Fruit fly (Drosophila melanogaster): ENCODE measurements around the gene CG33160.

Gene CG33160

dm6 chr3L:3204348-3204747 is 1.8 kb downstream of the CG33160 start, which contains the start of gene CG33159:
TSS of gene CG33159 (minus strand) at chr3L:3204448.
- TF ChIP-seq Hr96 (GFP tag; optimal IDR thresholded peaks at IDR 0.05) = no peak
- TF ChIP-seq bab1 (GFP tag; optimal IDR thresholded peaks at IDR 0.05) = no peak
- no peak for TF ChIP-seq Mnt (GFP tag; optimal IDR thresholded peaks at IDR 0.05)
- TF ChIP-seq tj (GFP tag; optimal IDR thresholded peaks at IDR 0.05) = no peak
- TF ChIP-seq CG14711 (tag; optimal IDR thresholded peaks at IDR 0.05) = no peak
- TF ChIP-seq toe (GFP tag; optimal IDR thresholded peaks at IDR 0.05) = no peak
- TF ChIP-seq Crg-1 (GFP tag; optimal IDR thresholded peaks at IDR 0.05) = no peak

dm6 chr3L:3203062-3203461 is 3.1 kb downstream of the CG33160 start, which contains the start of gene CG32271:
TSS of gene CG32271 (minus strand) at chr3L:3203162.
- no peak for TF ChIP-seq toe (GFP tag; optimal IDR thresholded peaks at IDR 0.05)
- TF ChIP-seq Clk (GFP tag; optimal IDR thresholded peaks at IDR 0.05) = no peak
- no peak for TF ChIP-seq Hr96 (GFP tag; optimal IDR thresholded peaks at IDR 0.05)
- no peak for TF ChIP-seq bab1 (GFP tag; optimal IDR thresholded peaks at IDR 0.05)
- no peak for TF ChIP-seq tj (GFP tag; optimal IDR thresholded peaks at IDR 0.05)
- no peak for TF ChIP-seq CG14711 (tag; optimal IDR thresholded peaks at IDR 0.05)
- TF ChIP-seq cic (GFP tag; optimal IDR thresholded peaks at IDR 0.05) = no peak
- TF ChIP-seq cnc (optimal IDR thresholded peaks at IDR 0.05) = no peak
- TF ChIP-seq CG11617 (GFP tag; optimal IDR thresholded peaks at IDR 0.05) = no peak
- TF ChIP-seq CG7101 (tag; optimal IDR thresholded peaks at IDR 0.05) = no peak
- no peak for TF ChIP-seq pad (GFP tag; optimal IDR thresholded peaks at IDR 0.05)
- no peak for TF ChIP-seq kay (GFP tag; ENCODE audit: borderline replicate concordance)
- TF ChIP-seq ovo (GFP tag; optimal IDR thresholded peaks at IDR 0.05) = no peak
- TF ChIP-seq Crg-1 (GFP tag; optimal IDR thresholded peaks at IDR 0.05) = no peak
- TF ChIP-seq CG12768 (GFP tag; optimal IDR thresholded peaks at IDR 0.05) = no peak
- no peak for TF ChIP-seq Mnt (GFP tag; optimal IDR thresholded peaks at IDR 0.05)

- TF ChIP-seq cic (GFP tag; optimal IDR thresholded peaks at IDR 0.05) = peak; percentile 58
- peak; percentile 91 for TF ChIP-seq bab1 (GFP tag; optimal IDR thresholded peaks at IDR 0.05)
- peak; percentile 90 for TF ChIP-seq Mnt (GFP tag; optimal IDR thresholded peaks at IDR 0.05)
- peak; percentile 93 for TF ChIP-seq toe (GFP tag; optimal IDR thresholded peaks at IDR 0.05)
- TF ChIP-seq pad (GFP tag; optimal IDR thresholded peaks at IDR 0.05) = peak; percentile 71
- TF ChIP-seq CG7045 (GFP tag; optimal IDR thresholded peaks at IDR 0.05) = peak; percentile 82
- peak; percentile 74 for TF ChIP-seq Crg-1 (GFP tag; optimal IDR thresholded peaks at IDR 0.05)
- peak; percentile 91 for TF ChIP-seq ovo (GFP tag; optimal IDR thresholded peaks at IDR 0.05)
- TF ChIP-seq CG11617 (GFP tag; optimal IDR thresholded peaks at IDR 0.05) = peak; percentile 87
- peak; percentile 81 for TF ChIP-seq CG14711 (tag; optimal IDR thresholded peaks at IDR 0.05)
- peak; percentile 87 for TF ChIP-seq Hr96 (GFP tag; optimal IDR thresholded peaks at IDR 0.05)
- peak; percentile 62 for TF ChIP-seq CG33017 (tag; optimal IDR thresholded peaks at IDR 0.05)
- peak; percentile 88 for TF ChIP-seq CG7101 (tag; optimal IDR thresholded peaks at IDR 0.05)
- TF ChIP-seq Clk (GFP tag; optimal IDR thresholded peaks at IDR 0.05) = peak; percentile 49
- peak; percentile 82 for TF ChIP-seq CG5204 (GFP tag; optimal IDR thresholded peaks at IDR 0.05)
- TF ChIP-seq kay (GFP tag; ENCODE audit: borderline replicate concordance) = no peak
- peak; percentile 65 for TF ChIP-seq tj (GFP tag; optimal IDR thresholded peaks at IDR 0.05)
- TF ChIP-seq cnc (optimal IDR thresholded peaks at IDR 0.05) = no peak
- TF ChIP-seq CG12768 (GFP tag; optimal IDR thresholded peaks at IDR 0.05) = peak; percentile 78
- peak; percentile 82 for TF ChIP-seq CG1620 (GFP tag; optimal IDR thresholded peaks at IDR 0.05)
Observed at dm6 chr3L:3198447-3199402, 7.4 kb downstream of the CG33160 start, which contains the start of the genes CG32276 and gry. TSS of gene CG32276 (minus strand) at chr3L:3199047. TSS of gene gry (plus strand) at chr3L:3199090.

- TF ChIP-seq CG14711 (tag; optimal IDR thresholded peaks at IDR 0.05) = no peak
- peak; percentile 6 for TF ChIP-seq CG33017 (tag; optimal IDR thresholded peaks at IDR 0.05)
- TF ChIP-seq CG1620 (GFP tag; optimal IDR thresholded peaks at IDR 0.05) = peak; percentile 32
- peak; percentile 2 for TF ChIP-seq cic (GFP tag; optimal IDR thresholded peaks at IDR 0.05)
- TF ChIP-seq CG12768 (GFP tag; optimal IDR thresholded peaks at IDR 0.05) = no peak
- TF ChIP-seq CG7101 (tag; optimal IDR thresholded peaks at IDR 0.05) = peak; percentile 50
- no peak for TF ChIP-seq cnc (optimal IDR thresholded peaks at IDR 0.05)
- TF ChIP-seq ovo (GFP tag; optimal IDR thresholded peaks at IDR 0.05) = peak; percentile 54
- no peak for TF ChIP-seq Hr96 (GFP tag; optimal IDR thresholded peaks at IDR 0.05)
- TF ChIP-seq tj (GFP tag; optimal IDR thresholded peaks at IDR 0.05) = peak; percentile 32
- peak; percentile 23 for TF ChIP-seq toe (GFP tag; optimal IDR thresholded peaks at IDR 0.05)
- TF ChIP-seq Mnt (GFP tag; optimal IDR thresholded peaks at IDR 0.05) = peak; percentile 57
- TF ChIP-seq pad (GFP tag; optimal IDR thresholded peaks at IDR 0.05) = no peak
- no peak for TF ChIP-seq Crg-1 (GFP tag; optimal IDR thresholded peaks at IDR 0.05)
- TF ChIP-seq kay (GFP tag; ENCODE audit: borderline replicate concordance) = no peak
- TF ChIP-seq Clk (GFP tag; optimal IDR thresholded peaks at IDR 0.05) = no peak
- peak; percentile 80 for TF ChIP-seq bab1 (GFP tag; optimal IDR thresholded peaks at IDR 0.05)
- peak; percentile 5 for TF ChIP-seq CG7045 (GFP tag; optimal IDR thresholded peaks at IDR 0.05)
- TF ChIP-seq CG11617 (GFP tag; optimal IDR thresholded peaks at IDR 0.05) = peak; percentile 40
- no peak for TF ChIP-seq CG5204 (GFP tag; optimal IDR thresholded peaks at IDR 0.05)
Observed at dm6 chr3L:3197464-3197863, 8.7 kb downstream of the CG33160 start, which contains the start of gene CG14966. TSS of gene CG14966 (minus strand) at chr3L:3197631.

- TF ChIP-seq ovo (GFP tag; optimal IDR thresholded peaks at IDR 0.05) (no peak), CG1620 (GFP tag; optimal IDR thresholded peaks at IDR 0.05) (peak; percentile 59), CG7045 (GFP tag; optimal IDR thresholded peaks at IDR 0.05) (peak; percentile 88), cic (GFP tag; optimal IDR thresholded peaks at IDR 0.05) (peak; percentile 48), CG11617 (GFP tag; optimal IDR thresholded peaks at IDR 0.05) (peak; percentile 86), toe (GFP tag; optimal IDR thresholded peaks at IDR 0.05) (no peak), CG14711 (tag; optimal IDR thresholded peaks at IDR 0.05) (peak; percentile 94), CG7101 (tag; optimal IDR thresholded peaks at IDR 0.05) (peak; percentile 94), pad (GFP tag; optimal IDR thresholded peaks at IDR 0.05) (peak; percentile 70), Hr96 (GFP tag; optimal IDR thresholded peaks at IDR 0.05) (peak; percentile 35), CG12768 (GFP tag; optimal IDR thresholded peaks at IDR 0.05) (peak; percentile 87), Mnt (GFP tag; optimal IDR thresholded peaks at IDR 0.05) (peak; percentile 77), kay (GFP tag; ENCODE audit: borderline replicate concordance) (no peak), CG33017 (tag; optimal IDR thresholded peaks at IDR 0.05) (peak; percentile 95), tj (GFP tag; optimal IDR thresholded peaks at IDR 0.05) (peak; percentile 58), bab1 (GFP tag; optimal IDR thresholded peaks at IDR 0.05) (peak; percentile 87), cnc (optimal IDR thresholded peaks at IDR 0.05) (no peak), CG5204 (GFP tag; optimal IDR thresholded peaks at IDR 0.05) (peak; percentile 46), Clk (GFP tag; optimal IDR thresholded peaks at IDR 0.05) (peak; percentile 41), Crg-1 (GFP tag; optimal IDR thresholded peaks at IDR 0.05) (peak; percentile 40)
Observed at dm6 chr3L:3194059-3194458, 12.1 kb downstream of the CG33160 start.

Data from whole organism, adult.